Fruit fly (Drosophila melanogaster): ENCODE results near the gene CG5421.

The CG5421 gene

DNA sequence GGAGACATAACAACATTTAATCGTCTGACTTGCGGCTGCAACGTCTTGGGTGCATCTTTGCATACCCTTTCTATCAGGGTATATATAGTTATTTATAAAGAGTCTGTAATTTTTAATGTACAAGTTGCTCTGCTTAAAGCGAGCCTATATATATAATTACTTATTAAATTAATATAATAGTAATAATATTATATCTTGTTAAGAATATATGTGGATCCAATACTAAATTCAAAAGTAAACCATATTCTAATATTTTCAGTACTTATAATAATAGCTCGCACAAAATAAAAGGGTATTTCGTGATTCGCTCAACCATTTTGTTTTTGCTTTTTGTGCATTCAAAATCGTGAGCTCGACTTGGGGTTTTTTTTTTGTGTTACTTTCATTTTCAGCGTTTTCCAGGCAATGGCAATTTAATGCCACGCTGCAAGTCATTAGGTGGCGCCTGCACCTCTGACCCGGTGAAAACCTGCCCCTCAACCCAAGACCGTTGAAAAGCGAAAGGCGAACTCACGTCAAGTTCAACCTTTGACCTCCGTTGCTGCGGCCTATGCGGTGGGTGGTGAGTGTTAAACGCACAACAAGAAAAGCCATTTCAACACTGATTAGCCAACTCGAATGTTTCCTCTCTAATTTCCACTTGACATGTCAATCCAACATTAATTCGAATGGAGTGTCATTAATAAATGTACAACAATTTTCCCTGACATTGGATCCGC is 38.1 kb upstream of the CG5421 start (continued):
- TF ChIP-seq CG14014 (GFP tag; IDR thresholded peaks at IDR 0.05), result no peak
- no peak for TF ChIP-seq CG4360 (GFP tag; IDR thresholded peaks at IDR 0.05)
- no peak for TF ChIP-seq Abd-B (GFP tag; optimal IDR thresholded peaks at IDR 0.05)
- TF ChIP-seq Poxn (GFP tag; IDR thresholded peaks at IDR 0.05), result no peak
- TF ChIP-seq Hr51 (GFP tag; optimal IDR thresholded peaks at IDR 0.05), result peak in 1 of 2 experiments; percentile 43
- TF ChIP-seq pb (GFP tag; optimal IDR thresholded peaks at IDR 0.05), result no peak
- no peak for TF ChIP-seq bab2 (GFP tag; optimal IDR thresholded peaks at IDR 0.05)
- TF ChIP-seq zfh1 (GFP tag; IDR thresholded peaks at IDR 0.05), result 0 out of 3 replicates have a peak, but pooled peaks have one; percentile 24
- no peak for TF ChIP-seq Nf-YC (tag; optimal IDR thresholded peaks at IDR 0.05)
- no peak for TF ChIP-seq ato (GFP tag; IDR thresholded peaks at IDR 0.05; ENCODE audit: partially characterized antibody)
- TF ChIP-seq tap (tag; optimal IDR thresholded peaks at IDR 0.05), result no peak
- peak; percentile 10 for TF ChIP-seq Oli (tag; optimal IDR thresholded peaks at IDR 0.05)
- TF ChIP-seq CG5180 (GFP tag; optimal IDR thresholded peaks at IDR 0.05), result no peak
- TF ChIP-seq wek (GFP tag; optimal IDR thresholded peaks at IDR 0.05), result no peak
- TF ChIP-seq Stat92E (GFP tag; optimal IDR thresholded peaks at IDR 0.05), result no peak
- TF ChIP-seq CG4820 (GFP tag; optimal IDR thresholded peaks at IDR 0.05), result no peak
- peak; percentile 24 for TF ChIP-seq CG2678 (tag; optimal IDR thresholded peaks at IDR 0.05)
- TF ChIP-seq sens (GFP tag), result no peak
- no peak for TF ChIP-seq Ssrp (tag; optimal IDR thresholded peaks at IDR 0.05)
- TF ChIP-seq CG7372 (GFP tag; IDR thresholded peaks at IDR 0.05), result no peak
- TF ChIP-seq Fer2 (tag; optimal IDR thresholded peaks at IDR 0.05), result no peak
- TF ChIP-seq CG33557 (GFP tag; optimal IDR thresholded peaks at IDR 0.05), result no peak
- TF ChIP-seq CG15269 (tag; optimal IDR thresholded peaks at IDR 0.05), result peak; percentile 2
- no peak for TF ChIP-seq ftz-f1 (GFP tag; optimal IDR thresholded peaks at IDR 0.05)
- no peak for TF ChIP-seq chinmo (GFP tag; IDR thresholded peaks at IDR 0.05; ENCODE audit: partially characterized antibody)
- TF ChIP-seq wor (GFP tag; IDR thresholded peaks at IDR 0.05), result no peak
- TF ChIP-seq CG17359 (tag; optimal IDR thresholded peaks at IDR 0.05), result peak; percentile 15
- no peak for TF ChIP-seq CG30020 (tag; optimal IDR thresholded peaks at IDR 0.05)
- TF ChIP-seq Hey (tag; optimal IDR thresholded peaks at IDR 0.05), result no peak
- TF ChIP-seq CG3838 (GFP tag; optimal IDR thresholded peaks at IDR 0.05), result no peak
- no peak for TF ChIP-seq pum (GFP tag; optimal IDR thresholded peaks at IDR 0.05)
- TF ChIP-seq Ravus (GFP tag; IDR thresholded peaks at IDR 0.05), result no peak
- no peak for TF ChIP-seq CG8290 (GFP tag; optimal IDR thresholded peaks at IDR 0.05)
- no peak for TF ChIP-seq CG8290 (tag; optimal IDR thresholded peaks at IDR 0.05)
- no peak for TF ChIP-seq CG8765 (GFP tag; IDR thresholded peaks at IDR 0.05)
- no peak for TF ChIP-seq NFAT (GFP tag; IDR thresholded peaks at IDR 0.05)
- no peak for TF ChIP-seq Adf1 (GFP tag; IDR thresholded peaks at IDR 0.05)
- TF ChIP-seq CG33213 (GFP tag; optimal IDR thresholded peaks at IDR 0.05), result no peak
- TF ChIP-seq phol (tag; optimal IDR thresholded peaks at IDR 0.05), result peak; percentile 22
- TF ChIP-seq CG17385 (GFP tag; optimal IDR thresholded peaks at IDR 0.05), result no peak
- no peak for TF ChIP-seq B-H1 (GFP tag; IDR thresholded peaks at IDR 0.05)
- no peak for TF ChIP-seq exex (tag; optimal IDR thresholded peaks at IDR 0.05)
- TF ChIP-seq CG7839 (tag; optimal IDR thresholded peaks at IDR 0.05), result peak; percentile 16
- peak; percentile 55 for TF ChIP-seq pros (GFP tag; optimal IDR thresholded peaks at IDR 0.05)
- TF ChIP-seq CG10565 (GFP tag; optimal IDR thresholded peaks at IDR 0.05), result no peak
- no peak for TF ChIP-seq az2 (GFP tag; optimal IDR thresholded peaks at IDR 0.05)
- no peak for TF ChIP-seq knrl (GFP tag; IDR thresholded peaks at IDR 0.05; ENCODE audit: partially characterized antibody)
- peak; percentile 45 for TF ChIP-seq dmrt99B (tag; optimal IDR thresholded peaks at IDR 0.05)
- TF ChIP-seq CG5953 (GFP tag; IDR thresholded peaks at IDR 0.05), result no peak
- no peak for TF ChIP-seq Opbp (GFP tag; IDR thresholded peaks at IDR 0.05; ENCODE audit: partially characterized antibody)

Data from whole organism, embryonic.